Worm (Caenorhabditis elegans) whole organism, L3 larva: ENCODE results near the gene F42A9.8.

Experiments
- ama-1 ChIP-seq: fragments of 150-350 bp; optimal IDR thresholded peaks from 2 replicates; lab custom pipeline; 2018
- ceh-16 ChIP-seq: sonication (generic microtip); optimal IDR thresholded peaks from 2 replicates; lab custom pipeline; 2017; ENCODE audit warnings: missing biosample characterization, missing genetic modification characterization
- ceh-28 ChIP-seq: fragments of 150-350 bp; optimal IDR thresholded peaks from 2 replicates; lab custom pipeline; 2014; ENCODE audit warnings: missing biosample characterization, missing genetic modification reagents, missing genetic modification characterization
- ceh-9 ChIP-seq: sonication (generic microtip); optimal IDR thresholded peaks from 2 replicates; lab custom pipeline; 2018; ENCODE audit warnings: missing biosample characterization, missing genetic modification characterization
- elt-1 ChIP-seq: fragments of 150-350 bp; optimal IDR thresholded peaks from 2 replicates; lab custom pipeline; 2014; ENCODE audit warnings: missing biosample characterization, missing genetic modification characterization
- fos-1 ChIP-seq: fragments of 150-350 bp; optimal IDR thresholded peaks from 2 replicates; lab custom pipeline; 2014; ENCODE audit warnings: missing biosample characterization, missing genetic modification characterization
- nfya-1 ChIP-seq: sonication (generic microtip); optimal IDR thresholded peaks from 2 replicates; lab custom pipeline; 2017; ENCODE audit warnings: missing genetic modification characterization, mild to moderate bottlenecking, missing compliant biosample characterization, antibody characterized with exemption, moderate library complexity; ENCODE audit not compliant: insufficient read depth
- nhr-11 ChIP-seq: fragments of 150-350 bp; optimal IDR thresholded peaks from 2 replicates; lab custom pipeline; 2014; ENCODE audit warnings: missing biosample characterization, missing genetic modification characterization
- nhr-12 ChIP-seq: fragments of 150-350 bp; optimal IDR thresholded peaks from 2 replicates; lab custom pipeline; 2014; ENCODE audit warnings: missing biosample characterization, missing genetic modification characterization
- nhr-76 ChIP-seq: fragments of 150-350 bp; sonication (generic microtip); optimal IDR thresholded peaks from 5 replicates; lab custom pipeline; 2014; ENCODE audit warnings: missing biosample characterization, missing genetic modification characterization
- pha-4 ChIP-seq: fragments of 150-350 bp; optimal IDR thresholded peaks from 2 replicates; lab custom pipeline; 2014; ENCODE audit warnings: missing biosample characterization, missing genetic modification reagents, missing genetic modification characterization
- tbx-2 ChIP-seq: sonication (generic microtip); optimal IDR thresholded peaks from 2 replicates; lab custom pipeline; 2016; ENCODE audit warnings: mild to moderate bottlenecking, missing genetic modification characterization, missing compliant biosample characterization
- zag-1 ChIP-seq: fragments of 150-350 bp; optimal IDR thresholded peaks from 2 replicates; lab custom pipeline; 2014; ENCODE audit warnings: missing biosample characterization, missing genetic modification characterization

- no peak for TF ChIP-seq nfya-1 (tag; lab: Kevin White, UChicago)
- no peak for TF ChIP-seq ama-1 (lab: Kevin White, UChicago)
- TF ChIP-seq tbx-2 (tag; lab: Kevin White, UChicago), result no peak
- TF ChIP-seq ceh-9 (tag; lab: Kevin White, UChicago), result no peak
- TF ChIP-seq nhr-11 (tag; lab: Kevin White, UChicago), result no peak
- TF ChIP-seq pha-4 (tag; lab: Kevin White, UChicago), result no peak
- no peak for TF ChIP-seq ceh-16 (tag; lab: Kevin White, UChicago)
- no peak for TF ChIP-seq nhr-76 (tag; lab: Kevin White, UChicago)
- TF ChIP-seq ceh-28 (tag; lab: Kevin White, UChicago), result no peak
- no peak for TF ChIP-seq fos-1 (tag; lab: Kevin White, UChicago)
- no peak for TF ChIP-seq nhr-12
- no peak for TF ChIP-seq zag-1 (tag; lab: Kevin White, UChicago)
- no peak for TF ChIP-seq elt-1
Measured at ce11 chrIV:8625730-8626129, 7.1 kb upstream of the F42A9.8 start.
